Fruit fly (Drosophila melanogaster): Measurements from ENCODE around the gene Cyp4s3.

Cyp4s3 gene

DNA sequence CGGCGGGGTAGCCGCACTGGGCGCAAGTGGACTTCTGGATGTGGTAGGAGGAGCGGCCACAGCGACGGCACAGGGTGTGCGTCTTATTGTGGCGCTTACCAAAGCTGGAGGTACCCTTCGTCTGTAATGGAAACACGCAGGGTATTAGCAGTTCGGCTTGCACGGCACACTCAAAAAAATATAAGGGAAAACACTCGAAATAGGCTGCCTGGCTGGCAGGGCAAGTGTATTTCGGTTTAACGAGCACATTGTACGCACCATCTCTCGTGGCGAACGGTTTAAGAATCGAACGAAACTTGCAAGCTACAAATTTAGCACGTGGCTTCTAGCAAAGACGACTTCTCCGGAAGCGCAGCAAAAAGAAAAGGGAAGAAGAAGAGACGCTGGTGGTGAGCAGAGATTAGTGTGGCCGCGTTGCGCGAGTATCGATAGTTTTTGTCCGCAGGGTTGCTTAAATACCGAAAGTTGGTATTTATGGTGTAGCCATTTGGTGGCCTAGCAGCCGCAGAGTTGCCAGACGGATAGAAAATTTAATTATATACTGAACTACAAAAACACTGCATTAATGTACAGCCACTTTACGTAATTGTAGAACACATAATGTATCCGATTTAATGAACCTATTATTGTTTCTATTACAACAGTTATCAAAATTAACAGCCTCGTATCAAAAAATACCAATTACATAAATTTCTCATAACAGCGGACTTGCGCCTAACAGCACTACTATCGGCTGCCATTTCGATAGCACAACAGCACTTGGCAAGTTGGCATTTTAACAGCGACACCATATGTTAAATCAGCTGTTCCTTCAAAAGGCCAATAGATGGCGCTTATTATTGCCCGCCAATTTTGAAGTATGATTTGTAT, 22.9 kb upstream of the Cyp4s3 start, which contains the start of gene RpL37-1 (continued):
- TF ChIP-seq grn (GFP tag; optimal IDR thresholded peaks at IDR 0.05): no peak
- no peak for TF ChIP-seq CG4404 (GFP tag; IDR thresholded peaks at IDR 0.05)
- TF ChIP-seq CkIIα-i1 (GFP tag; IDR thresholded peaks at IDR 0.05): no peak
- TF ChIP-seq CG18764 (GFP tag; optimal IDR thresholded peaks at IDR 0.05): peak; percentile 41
- TF ChIP-seq otp (GFP tag; IDR thresholded peaks at IDR 0.05): peak; percentile 68; the same call in 2 of the 3 replicates
- TF ChIP-seq Side (GFP tag; optimal IDR thresholded peaks at IDR 0.05): peak; percentile 77
- TF ChIP-seq nau (GFP tag; optimal IDR thresholded peaks at IDR 0.05): peak; percentile 59
- TF ChIP-seq CG6765 (GFP tag; optimal IDR thresholded peaks at IDR 0.05): peak; percentile 71
- TF ChIP-seq CG9817 (tag; optimal IDR thresholded peaks at IDR 0.05): peak; percentile 47
- peak; percentile 45 for TF ChIP-seq grau (tag; optimal IDR thresholded peaks at IDR 0.05)
- TF ChIP-seq salm (tag; optimal IDR thresholded peaks at IDR 0.05): peak; percentile 54
- TF ChIP-seq vnd (GFP tag; IDR thresholded peaks at IDR 0.05; ENCODE audit: partially characterized antibody): peak; percentile 49; the same call in 1 of the 3 replicates
- peak; percentile 51 for TF ChIP-seq CoRest (tag; optimal IDR thresholded peaks at IDR 0.05)
- no peak for TF ChIP-seq CG18476 (GFP tag; optimal IDR thresholded peaks at IDR 0.05)
- no peak for TF ChIP-seq tio (GFP tag; optimal IDR thresholded peaks at IDR 0.05)
- TF ChIP-seq bsh (GFP tag; optimal IDR thresholded peaks at IDR 0.05): peak in 1 of 2 experiments; percentile 37
- peak; percentile 71 for TF ChIP-seq lilli (GFP tag; optimal IDR thresholded peaks at IDR 0.05)
- TF ChIP-seq Nf-YB (GFP tag; optimal IDR thresholded peaks at IDR 0.05): no peak
- peak; percentile 15 for TF ChIP-seq CG1647 (GFP tag; optimal IDR thresholded peaks at IDR 0.05)
- TF ChIP-seq cato (GFP tag; optimal IDR thresholded peaks at IDR 0.05; ENCODE audit: borderline replicate concordance): peak; percentile 5
- TF ChIP-seq pan (optimal IDR thresholded peaks at IDR 0.05): no peak
- TF ChIP-seq pan (GFP tag; optimal IDR thresholded peaks at IDR 0.05 in 1 of 2, IDR thresholded peaks at IDR 0.05 in 1 of 2): peak in 1 of 2 experiments; percentile 58
- no peak for TF ChIP-seq tup (GFP tag; optimal IDR thresholded peaks at IDR 0.05)
- TF ChIP-seq Doc3 (GFP tag; IDR thresholded peaks at IDR 0.05; ENCODE audit: partially characterized antibody): peak; percentile 52; the same call in 2 of the 3 replicates
- TF ChIP-seq en (GFP tag; optimal IDR thresholded peaks at IDR 0.05): peak; percentile 42
- TF ChIP-seq CG31388 (GFP tag; optimal IDR thresholded peaks at IDR 0.05): no peak
- peak; percentile 39 for TF ChIP-seq CG4424 (GFP tag; optimal IDR thresholded peaks at IDR 0.05)
- TF ChIP-seq CG1024 (GFP tag; IDR thresholded peaks at IDR 0.05): peak; percentile 20; the same call in 1 of the 2 replicates
- TF ChIP-seq NC2β (GFP tag; optimal IDR thresholded peaks at IDR 0.05): peak; percentile 97
- TF ChIP-seq CG8089 (GFP tag; optimal IDR thresholded peaks at IDR 0.05): peak; percentile 66
- TF ChIP-seq stc (GFP tag; IDR thresholded peaks at IDR 0.05): 0 out of 2 replicates have a peak, but pooled peaks have one; percentile 54
- peak; percentile 73 for TF ChIP-seq CG1603 (tag; optimal IDR thresholded peaks at IDR 0.05)
- peak; percentile 34 for TF ChIP-seq CG17802 (tag; optimal IDR thresholded peaks at IDR 0.05)
- peak; percentile 45 for TF ChIP-seq Blimp-1 (GFP tag; optimal IDR thresholded peaks at IDR 0.05)
- TF ChIP-seq wor (GFP tag; IDR thresholded peaks at IDR 0.05): no peak
- TF ChIP-seq D (optimal IDR thresholded peaks at IDR 0.05): no peak
- TF ChIP-seq D (GFP tag; optimal IDR thresholded peaks at IDR 0.05): peak; percentile 28
- peak; percentile 97 for TF ChIP-seq Ets65A (GFP tag)
- TF ChIP-seq CG4854 (GFP tag; optimal IDR thresholded peaks at IDR 0.05): no peak
- TF ChIP-seq CG34224 (GFP tag; IDR thresholded peaks at IDR 0.05; ENCODE audit: partially characterized antibody): peak; percentile 61; the same call in 2 of the 3 replicates
- TF ChIP-seq CG33557 (GFP tag; optimal IDR thresholded peaks at IDR 0.05): peak; percentile 35
- no peak for TF ChIP-seq Hey (tag; optimal IDR thresholded peaks at IDR 0.05)
- TF ChIP-seq inv (GFP tag; IDR thresholded peaks at IDR 0.05; ENCODE audit: partially characterized antibody): peak; percentile 69
- TF ChIP-seq eyg (GFP tag; optimal IDR thresholded peaks at IDR 0.05): peak; percentile 56
- 0 out of 2 replicates have a peak, but pooled peaks have one; percentile 28 for TF ChIP-seq CG11696 (GFP tag; IDR thresholded peaks at IDR 0.05)
- no peak for TF ChIP-seq CG7745 (tag; optimal IDR thresholded peaks at IDR 0.05)
- peak; percentile 95 for TF ChIP-seq E2f2 (GFP tag; IDR thresholded peaks at IDR 0.05)
- peak; percentile 23 for TF ChIP-seq emc (GFP tag; optimal IDR thresholded peaks at IDR 0.05)

Measured in whole organism, embryonic.